Fruit fly (Drosophila melanogaster): ENCODE data around the gene atms.

atms gene

dm6 chr3R:4804126-4804649 is 54.4 kb downstream of the atms start (continued):
- TF ChIP-seq Vsx1 (GFP tag; optimal IDR thresholded peaks at IDR 0.05) (peak; percentile 60), inv (GFP tag; IDR thresholded peaks at IDR 0.05; ENCODE audit: partially characterized antibody) (no peak), Hr51 (GFP tag; optimal IDR thresholded peaks at IDR 0.05) (peak in 1 of 2 experiments; percentile 39), CG13287 (GFP tag; IDR thresholded peaks at IDR 0.05; ENCODE audit: partially characterized antibody) (peak; percentile 66; the same call in 1 of the 2 replicates), Hmr (GFP tag; optimal IDR thresholded peaks at IDR 0.05) (peak; percentile 45), C15 (GFP tag; IDR thresholded peaks at IDR 0.05) (no peak)

- peak; percentile 31 for TF ChIP-seq CG5180 (GFP tag; optimal IDR thresholded peaks at IDR 0.05)
- TF ChIP-seq stc (GFP tag; IDR thresholded peaks at IDR 0.05), result peak; percentile 61; the same call in 1 of the 2 replicates
- no peak for TF ChIP-seq tup (GFP tag; optimal IDR thresholded peaks at IDR 0.05)
- TF ChIP-seq CG10979 (tag; optimal IDR thresholded peaks at IDR 0.05), result peak; percentile 70
- peak; percentile 57 for TF ChIP-seq vvl (GFP tag; IDR thresholded peaks at IDR 0.05)
- peak; percentile 81 for TF ChIP-seq grau (tag; optimal IDR thresholded peaks at IDR 0.05)
- TF ChIP-seq CG6689 (GFP tag; IDR thresholded peaks at IDR 0.05), result peak; percentile 72
- peak; percentile 1 to 88 for TF ChIP-seq Hr51 (GFP tag; optimal IDR thresholded peaks at IDR 0.05)
- peak; percentile 46; the same call in 1 of the 2 replicates for TF ChIP-seq CG9215 (GFP tag; IDR thresholded peaks at IDR 0.05)
- TF ChIP-seq CG10321 (GFP tag; IDR thresholded peaks at IDR 0.05), result peak; percentile 70
- no peak for TF ChIP-seq Bteb2 (GFP tag; optimal IDR thresholded peaks at IDR 0.05)
- TF ChIP-seq E2f1 (GFP tag; IDR thresholded peaks at IDR 0.05), result peak; percentile 57
- TF ChIP-seq pzg (GFP tag; optimal IDR thresholded peaks at IDR 0.05), result no peak
- peak; percentile 13 for TF ChIP-seq Mes4 (GFP tag; optimal IDR thresholded peaks at IDR 0.05)
- no peak for TF ChIP-seq Ets97D (GFP tag; optimal IDR thresholded peaks at IDR 0.05)
- TF ChIP-seq CG30020 (tag; optimal IDR thresholded peaks at IDR 0.05), result peak; percentile 30
- TF ChIP-seq Hand (GFP tag; optimal IDR thresholded peaks at IDR 0.05), result peak; percentile 38
- TF ChIP-seq CG6791 (GFP tag; IDR thresholded peaks at IDR 0.05; ENCODE audit: partially characterized antibody), result peak; percentile 72; the same call in 2 of the 3 replicates
- peak; percentile 35; the same call in 1 of the 2 replicates for TF ChIP-seq Atf6 (GFP tag; IDR thresholded peaks at IDR 0.05)
- TF ChIP-seq chn (GFP tag; optimal IDR thresholded peaks at IDR 0.05), result peak; percentile 54
- peak; percentile 75 for TF ChIP-seq CG11695 (GFP tag; IDR thresholded peaks at IDR 0.05)
- peak; percentile 41 for TF ChIP-seq nerfin-1 (tag; optimal IDR thresholded peaks at IDR 0.05)
- peak; percentile 71 for TF ChIP-seq CG8924 (tag; optimal IDR thresholded peaks at IDR 0.05)
- peak; percentile 44 for TF ChIP-seq Asciz (GFP tag; optimal IDR thresholded peaks at IDR 0.05)
- peak; percentile 49; the same call in 1 of the 2 replicates for TF ChIP-seq CG14667 (GFP tag; IDR thresholded peaks at IDR 0.05)
- TF ChIP-seq CG7357 (GFP tag; IDR thresholded peaks at IDR 0.05), result peak; percentile 53; the same call in 1 of the 3 replicates
- TF ChIP-seq CG13424 (tag; optimal IDR thresholded peaks at IDR 0.05), result peak; percentile 87
- peak; percentile 71 for TF ChIP-seq CG12659 (GFP tag; optimal IDR thresholded peaks at IDR 0.05)
- TF ChIP-seq esg (GFP tag; conservative IDR thresholded peaks at IDR 0.05), result peak; percentile 26; the same call in 1 of the 2 replicates
- TF ChIP-seq dmrt99B (tag; optimal IDR thresholded peaks at IDR 0.05), result peak; percentile 80
- peak; percentile 76 for TF ChIP-seq gsb-n (tag; optimal IDR thresholded peaks at IDR 0.05)
- 0 out of 3 replicates have a peak, but pooled peaks have one; percentile 19 for TF ChIP-seq Dbx (GFP tag; IDR thresholded peaks at IDR 0.05)
- peak; percentile 69 for TF ChIP-seq CG9727 (GFP tag; optimal IDR thresholded peaks at IDR 0.05)
- peak; percentile 56 for TF ChIP-seq Nf-YB (GFP tag; optimal IDR thresholded peaks at IDR 0.05)
- TF ChIP-seq CG11504 (tag; optimal IDR thresholded peaks at IDR 0.05), result peak; percentile 84
- no peak for TF ChIP-seq CG3726 (GFP tag; IDR thresholded peaks at IDR 0.05)
- peak; percentile 37 for TF ChIP-seq CG4328 (GFP tag; optimal IDR thresholded peaks at IDR 0.05)
- peak; percentile 38; the same call in 2 of the 3 replicates for TF ChIP-seq B-H1 (GFP tag; IDR thresholded peaks at IDR 0.05)
- TF ChIP-seq CG15514 (GFP tag; optimal IDR thresholded peaks at IDR 0.05), result peak; percentile 26
- TF ChIP-seq sima (GFP tag; optimal IDR thresholded peaks at IDR 0.05), result no peak
These were observed 55.2 kb downstream of the atms start for dm6 chr3R:4804828-4805707.
